Worm (Caenorhabditis elegans): ENCODE results near the gene Y59A8B.26.

ce11 chrV:17982935-17983334, 27.7 kb downstream of the Y59A8B.26 start:
- no peak for TF ChIP-seq ceh-20 (GFP tag; IDR thresholded peaks at IDR 0.05)
- no peak for TF ChIP-seq dmd-8 (GFP tag; IDR thresholded peaks at IDR 0.05)
- TF ChIP-seq nhr-6 (tag; optimal IDR thresholded peaks at IDR 0.05) = no peak
- no peak for TF ChIP-seq Y105C5A.15 (GFP tag; IDR thresholded peaks at IDR 0.05)
- no peak for TF ChIP-seq ceh-82 (tag; optimal IDR thresholded peaks at IDR 0.05)
- no peak for TF ChIP-seq nhr-11 (tag; optimal IDR thresholded peaks at IDR 0.05)
- TF ChIP-seq gei-8 (GFP tag; optimal IDR thresholded peaks at IDR 0.05) = no peak
- TF ChIP-seq ceh-28 (tag; optimal IDR thresholded peaks at IDR 0.05) = no peak
- no peak for TF ChIP-seq aly-2 (tag; optimal IDR thresholded peaks at IDR 0.05)
- TF ChIP-seq fkh-10 (GFP tag; optimal IDR thresholded peaks at IDR 0.05) = no peak
- no peak for TF ChIP-seq R02D3.7 (tag; optimal IDR thresholded peaks at IDR 0.05)

Measured in whole organism, L4 larva.